Worm (Caenorhabditis elegans): ENCODE results near the gene twk-8.
A peak's percentile ranks its signal among the peaks of the same experiment; 100 is the strongest.

The twk-8 gene

DNA sequence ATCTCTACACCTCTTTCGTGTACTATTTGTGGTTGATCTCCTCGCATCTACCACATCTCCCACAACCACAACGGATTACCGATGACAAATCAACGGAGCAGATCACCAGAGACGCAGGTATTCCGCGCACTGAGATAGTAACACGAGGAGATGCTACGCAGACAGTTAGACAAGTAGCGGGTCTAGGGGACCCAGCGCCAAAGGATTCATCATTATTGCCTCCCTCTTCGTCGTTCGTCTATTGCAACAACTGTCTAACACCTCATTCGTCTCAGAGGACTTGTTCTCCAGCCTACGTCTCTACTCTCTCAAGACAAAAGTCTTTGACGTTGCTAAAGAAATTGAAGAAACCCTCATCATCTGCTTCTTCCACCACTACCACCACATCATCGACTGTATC lies 39.4 kb downstream of the twk-8 start (continued):
- TF ChIP-seq nhr-237 (tag; optimal IDR thresholded peaks at IDR 0.05) (no peak), mml-1 (tag; optimal IDR thresholded peaks at IDR 0.05) (no peak), unc-39 (tag; optimal IDR thresholded peaks at IDR 0.05) (no peak), jun-1 (tag; optimal IDR thresholded peaks at IDR 0.05) (peak; percentile 36), fos-1 (tag; optimal IDR thresholded peaks at IDR 0.05) (no peak), sea-2 (GFP tag; optimal IDR thresholded peaks at IDR 0.05) (no peak), ceh-82 (tag; optimal IDR thresholded peaks at IDR 0.05) (no peak), ceh-9 (tag; optimal IDR thresholded peaks at IDR 0.05) (no peak), nhr-23 (tag; optimal IDR thresholded peaks at IDR 0.05) (peak; percentile 65), ZK546.5 (tag; optimal IDR thresholded peaks at IDR 0.05) (no peak), ama-1 (optimal IDR thresholded peaks at IDR 0.05) (no peak), eor-1 (tag; optimal IDR thresholded peaks at IDR 0.05) (no peak), unc-62 (GFP tag; optimal IDR thresholded peaks at IDR 0.05) (no peak), elt-1 (tag; optimal IDR thresholded peaks at IDR 0.05) (no peak), pha-4 (tag; optimal IDR thresholded peaks at IDR 0.05) (peak; percentile 4), zag-1 (tag; optimal IDR thresholded peaks at IDR 0.05) (no peak), nhr-28 (tag; optimal IDR thresholded peaks at IDR 0.05) (no peak), egl-5 (tag; optimal IDR thresholded peaks at IDR 0.05) (peak; percentile 9), snpc-4 (tag; optimal IDR thresholded peaks at IDR 0.05) (no peak), ceh-28 (tag; optimal IDR thresholded peaks at IDR 0.05) (no peak), mdl-1 (tag; optimal IDR thresholded peaks at IDR 0.05) (peak; percentile 42), egl-27 (tag; optimal IDR thresholded peaks at IDR 0.05) (no peak), aly-2 (tag; optimal IDR thresholded peaks at IDR 0.05) (no peak)

DNA sequence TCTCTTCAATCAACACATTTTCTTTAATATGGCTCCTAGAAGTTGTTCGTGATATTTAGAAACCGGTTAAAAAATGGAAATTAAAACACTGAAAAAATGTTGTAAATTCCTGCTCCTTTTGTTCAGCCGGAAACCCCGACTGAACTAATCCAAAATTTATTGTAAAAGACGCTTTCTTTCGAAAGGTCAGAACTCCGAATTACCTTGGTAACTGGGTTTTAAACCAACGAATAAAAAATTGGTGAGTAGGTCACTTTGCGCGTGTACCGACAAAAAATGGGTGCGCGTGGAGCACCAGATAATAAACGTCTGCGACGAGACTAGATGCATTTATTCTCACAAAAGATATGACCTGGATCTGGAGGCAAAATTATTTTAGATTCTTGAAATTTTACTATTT lies 48.5 kb downstream of the twk-8 start:
- TF ChIP-seq snpc-4 (tag; optimal IDR thresholded peaks at IDR 0.05) (peak; percentile 45), pha-4 (tag; optimal IDR thresholded peaks at IDR 0.05) (no peak), nhr-77 (tag; optimal IDR thresholded peaks at IDR 0.05) (no peak), jun-1 (tag; optimal IDR thresholded peaks at IDR 0.05) (no peak), R02D3.7 (tag; optimal IDR thresholded peaks at IDR 0.05) (no peak), eor-1 (tag; optimal IDR thresholded peaks at IDR 0.05) (no peak), ama-1 (optimal IDR thresholded peaks at IDR 0.05) (no peak), fkh-10 (GFP tag; optimal IDR thresholded peaks at IDR 0.05) (no peak)

ce11 chrIV:9135377-9135776 lies 53.2 kb downstream of the twk-8 start, which contains the start of gene delm-1:
delm-1 (minus strand) TSS chrIV:9135477.
- TF ChIP-seq elt-3 (tag; optimal IDR thresholded peaks at IDR 0.05) (no peak), nhr-23 (tag; optimal IDR thresholded peaks at IDR 0.05) (no peak), egl-5 (tag; optimal IDR thresholded peaks at IDR 0.05) (no peak), unc-62 (GFP tag; optimal IDR thresholded peaks at IDR 0.05) (no peak), elt-2 (tag; optimal IDR thresholded peaks at IDR 0.05) (no peak), daf-12 (tag; optimal IDR thresholded peaks at IDR 0.05) (no peak), ceh-82 (tag; optimal IDR thresholded peaks at IDR 0.05) (no peak), fos-1 (tag; optimal IDR thresholded peaks at IDR 0.05) (no peak), pqm-1 (tag; optimal IDR thresholded peaks at IDR 0.05) (no peak), nhr-76 (tag; optimal IDR thresholded peaks at IDR 0.05) (no peak), unc-39 (tag; optimal IDR thresholded peaks at IDR 0.05) (no peak), hmg-11 (tag; optimal IDR thresholded peaks at IDR 0.05) (no peak), mml-1 (tag; optimal IDR thresholded peaks at IDR 0.05) (no peak)
